Worm (Caenorhabditis elegans) whole organism, L2 larva: ENCODE measurements around the gene sec-15.

ENCODE experiments used
- C34F6.9 ChIP-seq: fragments of 150-350 bp; optimal IDR thresholded peaks from 2 replicates; lab custom pipeline; 2014; ENCODE audit warnings: missing biosample characterization, missing genetic modification characterization
- F13H6.1 ChIP-seq: sonication (generic microtip); optimal IDR thresholded peaks from 2 replicates; lab custom pipeline; 2016; ENCODE audit warnings: missing genetic modification characterization, missing compliant biosample characterization
- R02D3.7 ChIP-seq: fragments of 150-350 bp; optimal IDR thresholded peaks from 2 replicates; lab custom pipeline; 2014; ENCODE audit warnings: missing biosample characterization, missing genetic modification characterization
- Y55F3AM.14 ChIP-seq: fragments of 200-800 bp; sonication (Bioruptor generic); optimal IDR thresholded peaks from 2 replicates; lab custom pipeline; 2018; ENCODE audit warnings: mild to moderate bottlenecking, missing genetic modification characterization, missing compliant biosample characterization
- ZK546.5 ChIP-seq: sonication (generic microtip); optimal IDR thresholded peaks from 2 replicates; lab custom pipeline; 2017; ENCODE audit warnings: missing biosample characterization, missing genetic modification characterization
- alr-1 ChIP-seq: fragments of 150-350 bp; optimal IDR thresholded peaks from 2 replicates; lab custom pipeline; 2014; ENCODE audit warnings: missing biosample characterization, missing genetic modification characterization
- ama-1 ChIP-seq: fragments of 150-350 bp; optimal IDR thresholded peaks from 2 replicates; lab custom pipeline; 2018; ENCODE audit warnings: inconsistent platforms
- blmp-1 ChIP-seq: sonication (generic microtip); optimal IDR thresholded peaks from 2 replicates; lab custom pipeline; 2017; ENCODE audit warnings: missing genetic modification characterization, mild to moderate bottlenecking, missing compliant biosample characterization, antibody characterized with exemption, moderate library complexity; ENCODE audit not compliant: insufficient read depth
- ceh-82 ChIP-seq: fragments of 150-350 bp; optimal IDR thresholded peaks from 2 replicates; lab custom pipeline; 2014; ENCODE audit warnings: missing biosample characterization, missing genetic modification characterization
- crh-2 ChIP-seq: sonication (generic microtip); optimal IDR thresholded peaks from 2 replicates; lab custom pipeline; 2017; ENCODE audit warnings: missing biosample characterization, missing genetic modification characterization
- egl-27 ChIP-seq: sonication (generic microtip); optimal IDR thresholded peaks from 3 replicates; lab custom pipeline; 2017; ENCODE audit warnings: missing biosample characterization, missing genetic modification reagents, missing genetic modification characterization
- elt-1 ChIP-seq: fragments of 150-350 bp; optimal IDR thresholded peaks from 2 replicates; lab custom pipeline; 2014; ENCODE audit warnings: missing biosample characterization, missing genetic modification characterization
- fos-1 ChIP-seq: fragments of 150-350 bp; optimal IDR thresholded peaks from 2 replicates; lab custom pipeline; 2014; ENCODE audit warnings: missing biosample characterization, missing genetic modification characterization
- gmeb-1 ChIP-seq: fragments of 150-350 bp; optimal IDR thresholded peaks from 2 replicates; lab custom pipeline; 2014; ENCODE audit warnings: missing biosample characterization, missing genetic modification characterization
- lin-11 ChIP-seq: fragments of 150-350 bp; sonication (generic microtip); optimal IDR thresholded peaks from 2 replicates; lab custom pipeline; 2014; ENCODE audit warnings: missing biosample characterization, missing genetic modification characterization, inconsistent platforms, mixed read lengths
- lin-13 ChIP-seq: fragments of 150-350 bp; optimal IDR thresholded peaks from 2 replicates; lab custom pipeline; 2014; ENCODE audit warnings: missing biosample characterization, missing genetic modification reagents, missing genetic modification characterization
- lin-39 ChIP-seq: fragments of 150-350 bp; optimal IDR thresholded peaks from 2 replicates; lab custom pipeline; 2014; ENCODE audit warnings: missing biosample characterization, missing genetic modification reagents, missing genetic modification characterization
- lsy-2 ChIP-seq, 2 experiments: fragments of 150-350 bp in 1 of 2; sonication (generic microtip) in 1 of 2; optimal IDR thresholded peaks; 2 replicates each; lab custom pipeline; 2014 to 2017; ENCODE audit warnings: missing biosample characterization in 2 of 2, missing genetic modification characterization in 2 of 2
- mab-5 ChIP-seq: fragments of 150-350 bp; optimal IDR thresholded peaks from 2 replicates; lab custom pipeline; 2014; ENCODE audit warnings: missing biosample characterization, missing genetic modification characterization
- mbf-1 ChIP-seq: sonication (generic microtip); optimal IDR thresholded peaks from 2 replicates; lab custom pipeline; 2017; ENCODE audit warnings: missing biosample characterization, missing genetic modification characterization
- mdl-1 ChIP-seq, 2 experiments: fragments of 150-350 bp in 1 of 2; sonication (generic microtip) in 1 of 2; optimal IDR thresholded peaks; 2 replicates each; lab custom pipeline; 2017; ENCODE audit warnings: missing biosample characterization in 2 of 2, missing genetic modification characterization in 2 of 2
- nhr-12 ChIP-seq: fragments of 150-350 bp; optimal IDR thresholded peaks from 2 replicates; lab custom pipeline; 2014; ENCODE audit warnings: missing biosample characterization, missing genetic modification characterization
- nhr-129 ChIP-seq: fragments of 150-350 bp; optimal IDR thresholded peaks from 2 replicates; lab custom pipeline; 2014; ENCODE audit warnings: missing biosample characterization, missing genetic modification characterization
- nhr-21 ChIP-seq: fragments of 150-350 bp; optimal IDR thresholded peaks from 2 replicates; lab custom pipeline; 2014; ENCODE audit warnings: missing biosample characterization, missing genetic modification characterization
- nhr-237 ChIP-seq: fragments of 150-350 bp; optimal IDR thresholded peaks from 2 replicates; lab custom pipeline; 2014; ENCODE audit warnings: missing biosample characterization, missing genetic modification characterization
- nhr-25 ChIP-seq: fragments of 150-350 bp; sonication (generic microtip); optimal IDR thresholded peaks from 3 replicates; lab custom pipeline; 2014; ENCODE audit warnings: missing biosample characterization, missing genetic modification characterization
- nhr-6 ChIP-seq: fragments of 150-350 bp; optimal IDR thresholded peaks from 2 replicates; lab custom pipeline; 2014; ENCODE audit warnings: missing biosample characterization, missing genetic modification characterization
- nhr-77 ChIP-seq: fragments of 150-350 bp; optimal IDR thresholded peaks from 2 replicates; lab custom pipeline; 2014; ENCODE audit warnings: missing biosample characterization, missing genetic modification characterization
- peb-1 ChIP-seq: fragments of 150-350 bp; optimal IDR thresholded peaks from 2 replicates; lab custom pipeline; 2014; ENCODE audit warnings: missing biosample characterization, missing genetic modification characterization
- sem-4 ChIP-seq: fragments of 150-350 bp; optimal IDR thresholded peaks from 2 replicates; lab custom pipeline; 2014; ENCODE audit warnings: missing biosample characterization, missing genetic modification reagents, missing genetic modification characterization
- sma-3 ChIP-seq: sonication (generic microtip); optimal IDR thresholded peaks from 2 replicates; lab custom pipeline; 2016; ENCODE audit warnings: missing genetic modification reagents, missing genetic modification characterization, missing compliant biosample characterization
- sma-9 ChIP-seq, 2 experiments: fragments of 150-350 bp in 1 of 2; sonication (generic microtip) in 1 of 2; optimal IDR thresholded peaks; 2 replicates each; lab custom pipeline; 2014 to 2016; ENCODE audit warnings: missing genetic modification characterization in 2 of 2, mild to moderate bottlenecking in 1 of 2, missing biosample characterization in 1 of 2, missing compliant biosample characterization in 1 of 2, missing genetic modification reagents in 1 of 2, moderate library complexity in 1 of 2
- snpc-4 ChIP-seq: fragments of 150-350 bp; optimal IDR thresholded peaks from 2 replicates; lab custom pipeline; 2014; ENCODE audit warnings: missing biosample characterization, missing genetic modification characterization
- unc-39 ChIP-seq: fragments of 150-350 bp; optimal IDR thresholded peaks from 2 replicates; lab custom pipeline; 2014; ENCODE audit warnings: missing biosample characterization, missing genetic modification characterization
- unc-55 ChIP-seq: fragments of 150-350 bp; sonication (generic microtip); optimal IDR thresholded peaks from 3 replicates; lab custom pipeline; 2014; ENCODE audit warnings: missing biosample characterization, missing genetic modification reagents, missing genetic modification characterization
- unc-62 ChIP-seq: fragments of 150-350 bp; optimal IDR thresholded peaks from 2 replicates; lab custom pipeline; 2014; ENCODE audit warnings: missing biosample characterization, missing genetic modification reagents, missing genetic modification characterization
- zag-1 ChIP-seq: fragments of 150-350 bp; optimal IDR thresholded peaks from 2 replicates; lab custom pipeline; 2014; ENCODE audit warnings: missing biosample characterization, missing genetic modification characterization
- ztf-1 ChIP-seq: fragments of 200-800 bp; sonication (Bioruptor generic); conservative IDR thresholded peaks from 2 replicates; pipeline ENCODE4 v1.3.6; 2022; ENCODE audit warnings: missing genetic modification characterization, missing compliant biosample characterization
- ztf-11 ChIP-seq: sonication (generic microtip); optimal IDR thresholded peaks from 2 replicates; lab custom pipeline; 2017; ENCODE audit warnings: missing biosample characterization, missing genetic modification characterization
- ztf-4 ChIP-seq: fragments of 150-350 bp; optimal IDR thresholded peaks from 2 replicates; lab custom pipeline; 2014; ENCODE audit warnings: missing biosample characterization, missing genetic modification characterization

Gene sec-15

ce11 chrX:8817929-8818328 lies 17.6 kb downstream of the sec-15 start:
- TF ChIP-seq fos-1, result peak; percentile 30
- TF ChIP-seq mbf-1 (tag; lab: Kevin White, UChicago), result no peak

ce11 chrX:8811916-8812315 lies 23.6 kb downstream of the sec-15 start, which contains the start of gene cnnm-2:
cnnm-2 (plus strand) TSS chrX:8812105.
- TF ChIP-seq fos-1 (peak; percentile 82), crh-2 (tag; lab: Kevin White, UChicago) (peak; percentile 53), ztf-1 (GFP tag; lab: Robert Waterston, UW) (no peak)

DNA sequence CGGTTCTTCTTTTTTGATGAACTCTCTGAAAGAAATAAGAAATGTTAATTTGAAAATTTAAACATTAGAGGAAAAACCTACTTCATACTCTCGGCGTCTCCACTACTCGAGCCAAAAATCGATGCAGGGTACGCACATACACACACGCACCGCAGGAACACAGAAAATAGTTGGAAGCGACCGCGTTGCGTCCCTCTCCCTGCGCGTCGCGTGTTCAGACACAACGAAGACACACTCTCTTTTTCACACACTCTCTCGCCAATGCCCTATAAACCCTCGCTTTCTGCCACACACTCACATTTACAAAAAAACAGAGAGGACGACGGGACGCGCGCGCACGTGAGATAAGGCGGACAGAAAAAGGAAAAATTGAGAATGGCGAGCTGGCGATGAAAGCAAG lies 24.6 kb downstream of the sec-15 start, which contains the start of gene R04E5.9:
TSS of gene R04E5.9 (minus strand) at position 235 of the 400 bp plus-strand sequence.
- TF ChIP-seq lsy-2 (tag; optimal IDR thresholded peaks at IDR 0.05; lab: Kevin White, UChicago), result peak; percentile 53 to 84
- TF ChIP-seq nhr-6 (tag; lab: Kevin White, UChicago), result peak; percentile 42
- TF ChIP-seq Y55F3AM.14 (GFP tag; lab: Kevin White, UChicago), result peak; percentile 80
- TF ChIP-seq ztf-4, result peak; percentile 41
- TF ChIP-seq ZK546.5, result no peak
- peak; percentile 26 for TF ChIP-seq snpc-4
- TF ChIP-seq nhr-21 (tag; lab: Kevin White, UChicago), result peak; percentile 70
- peak; percentile 86 for TF ChIP-seq egl-27 (tag; lab: Kevin White, UChicago)
- peak; percentile 92 for TF ChIP-seq fos-1
- TF ChIP-seq alr-1, result no peak
- TF ChIP-seq mdl-1 (tag; optimal IDR thresholded peaks at IDR 0.05; lab: Kevin White, UChicago), result peak; percentile 84 to 95
- TF ChIP-seq C34F6.9, result peak; percentile 94
- TF ChIP-seq ceh-82 (tag; lab: Kevin White, UChicago), result peak; percentile 33
- TF ChIP-seq ztf-11 (tag; lab: Kevin White, UChicago), result no peak
- no peak for TF ChIP-seq unc-39
- peak; percentile 96 for TF ChIP-seq unc-55 (GFP tag; lab: Kevin White, UChicago)
- TF ChIP-seq sma-9 (GFP tag; optimal IDR thresholded peaks at IDR 0.05; lab: Kevin White, UChicago), result peak; percentile 90
- no peak for TF ChIP-seq sma-9 (tag; optimal IDR thresholded peaks at IDR 0.05; lab: Kevin White, UChicago)
- TF ChIP-seq lin-11 (tag; lab: Kevin White, UChicago), result peak; percentile 96
- no peak for TF ChIP-seq nhr-12 (tag; lab: Kevin White, UChicago)
- peak; percentile 64 for TF ChIP-seq nhr-25
- TF ChIP-seq zag-1 (tag; lab: Kevin White, UChicago), result peak; percentile 77
- no peak for TF ChIP-seq R02D3.7
- TF ChIP-seq elt-1, result no peak
- no peak for TF ChIP-seq lin-39 (tag; lab: Kevin White, UChicago)
- peak; percentile 7 for TF ChIP-seq ama-1 (lab: Kevin White, UChicago)
- no peak for TF ChIP-seq ztf-1 (GFP tag; lab: Robert Waterston, UW)
- peak; percentile 72 for TF ChIP-seq sma-3 (GFP tag; lab: Kevin White, UChicago)
- peak; percentile 92 for TF ChIP-seq F13H6.1 (tag; lab: Kevin White, UChicago)
- peak; percentile 83 for TF ChIP-seq lin-13 (GFP tag; lab: Kevin White, UChicago)
- TF ChIP-seq sem-4 (tag; lab: Kevin White, UChicago), result peak; percentile 81
- peak; percentile 48 for TF ChIP-seq gmeb-1 (tag; lab: Kevin White, UChicago)
- peak; percentile 13 for TF ChIP-seq peb-1 (tag; lab: Kevin White, UChicago)
- TF ChIP-seq crh-2 (tag; lab: Kevin White, UChicago), result peak; percentile 94
- TF ChIP-seq mab-5, result peak; percentile 48
- no peak for TF ChIP-seq mbf-1 (tag; lab: Kevin White, UChicago)
- TF ChIP-seq blmp-1 (tag; lab: Kevin White, UChicago), result peak; percentile 49
- TF ChIP-seq nhr-77 (tag; lab: Kevin White, UChicago), result peak; percentile 9
- TF ChIP-seq nhr-129 (tag; lab: Kevin White, UChicago), result peak; percentile 93
- TF ChIP-seq nhr-237 (tag; lab: Kevin White, UChicago), result no peak
- TF ChIP-seq unc-62 (GFP tag; lab: Kevin White, UChicago), result no peak
